Worm (Caenorhabditis elegans): ENCODE measurements around the gene Y116A8C.38.

The Y116A8C.38 gene

ce11 chrIV:17100628-17101338, 30.6 kb upstream of the Y116A8C.38 start:
- TF ChIP-seq ceh-18 (tag; optimal IDR thresholded peaks at IDR 0.05) = no peak
- no peak for TF ChIP-seq pros-1 (tag; optimal IDR thresholded peaks at IDR 0.05)
- no peak for TF ChIP-seq unc-3 (GFP tag; conservative IDR thresholded peaks at IDR 0.05)
- no peak for TF ChIP-seq unc-3 (tag; optimal IDR thresholded peaks at IDR 0.05)
- TF ChIP-seq npax-4 (tag; optimal IDR thresholded peaks at IDR 0.05) = no peak
- peak; percentile 92 for TF ChIP-seq nfya-1 (tag; optimal IDR thresholded peaks at IDR 0.05)
- TF ChIP-seq mec-3 (tag; optimal IDR thresholded peaks at IDR 0.05; ENCODE audit: borderline replicate concordance) = no peak
- no peak for TF ChIP-seq pat-9 (tag; optimal IDR thresholded peaks at IDR 0.05)
- TF ChIP-seq fax-1 (tag; optimal IDR thresholded peaks at IDR 0.05) = no peak

- no peak for TF ChIP-seq hlh-6 (tag; optimal IDR thresholded peaks at IDR 0.05)
- no peak for TF ChIP-seq sdc-2 (tag; optimal IDR thresholded peaks at IDR 0.05)
- no peak for TF ChIP-seq ceh-31 (tag; optimal IDR thresholded peaks at IDR 0.05)
- TF ChIP-seq pat-9 (tag; optimal IDR thresholded peaks at IDR 0.05) = no peak
- no peak for TF ChIP-seq npax-4 (tag; optimal IDR thresholded peaks at IDR 0.05)
- TF ChIP-seq eyg-1 (tag; optimal IDR thresholded peaks at IDR 0.05) = no peak
- TF ChIP-seq elt-4 (tag; optimal IDR thresholded peaks at IDR 0.05) = no peak
- TF ChIP-seq rnt-1 (tag; optimal IDR thresholded peaks at IDR 0.05) = no peak
- no peak for TF ChIP-seq ceh-14 (tag; optimal IDR thresholded peaks at IDR 0.05)
- TF ChIP-seq hlh-30 (tag; optimal IDR thresholded peaks at IDR 0.05; ENCODE audit: insufficient read depth) = no peak
- no peak for TF ChIP-seq hlh-13 (GFP tag; optimal IDR thresholded peaks at IDR 0.05)
- no peak for TF ChIP-seq lin-11 (tag; optimal IDR thresholded peaks at IDR 0.05)
- TF ChIP-seq T23F11.4 (GFP tag; optimal IDR thresholded peaks at IDR 0.05) = no peak
- no peak for TF ChIP-seq unc-42 (tag; optimal IDR thresholded peaks at IDR 0.05)
- TF ChIP-seq F13H6.1 (tag; optimal IDR thresholded peaks at IDR 0.05) = no peak
- no peak for TF ChIP-seq ahr-1 (tag; optimal IDR thresholded peaks at IDR 0.05)
- TF ChIP-seq ceh-18 (tag; optimal IDR thresholded peaks at IDR 0.05) = no peak
- no peak for TF ChIP-seq pros-1 (tag; optimal IDR thresholded peaks at IDR 0.05)
These were observed 28.2 kb upstream of the Y116A8C.38 start for ce11 chrIV:17103116-17103515.

DNA sequence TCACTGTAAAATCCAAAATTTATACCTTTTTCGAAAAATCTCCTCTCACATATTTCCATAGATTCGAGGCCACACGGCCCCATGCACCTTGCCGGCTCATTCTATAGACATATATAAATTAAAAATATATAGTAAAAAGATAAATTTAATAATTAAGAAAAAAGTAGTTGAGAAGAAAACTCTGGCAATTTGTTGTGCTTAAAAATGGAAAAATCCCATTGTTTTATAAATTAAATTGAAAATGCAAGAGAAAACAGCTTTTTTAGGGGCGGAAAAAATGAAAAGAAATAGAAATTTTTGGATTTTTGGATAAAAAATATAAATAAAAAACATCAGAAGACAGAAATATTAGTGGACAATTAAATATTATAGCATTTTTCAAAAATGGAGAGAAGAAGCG, 27.7 kb upstream of the Y116A8C.38 start, which contains the start of gene Y116A8C.30:
Y116A8C.30 (minus strand) TSS at position 101 of the 400 bp plus-strand sequence.
- TF ChIP-seq hlh-30 (tag; optimal IDR thresholded peaks at IDR 0.05; ENCODE audit: insufficient read depth) (no peak), nhr-232 (tag; optimal IDR thresholded peaks at IDR 0.05) (no peak), madf-2 (tag; optimal IDR thresholded peaks at IDR 0.05) (no peak), ref-2 (tag; optimal IDR thresholded peaks at IDR 0.05) (no peak), ztf-16 (tag; optimal IDR thresholded peaks at IDR 0.05) (no peak), ceh-19 (GFP tag; optimal IDR thresholded peaks at IDR 0.05) (no peak), ets-4 (tag; optimal IDR thresholded peaks at IDR 0.05) (no peak)

- TF ChIP-seq nfya-1 (tag; optimal IDR thresholded peaks at IDR 0.05) = peak; percentile 94
- TF ChIP-seq ztf-16 (tag; optimal IDR thresholded peaks at IDR 0.05) = no peak
These were observed 27.0 kb upstream of the Y116A8C.38 start for ce11 chrIV:17104157-17104872.

DNA sequence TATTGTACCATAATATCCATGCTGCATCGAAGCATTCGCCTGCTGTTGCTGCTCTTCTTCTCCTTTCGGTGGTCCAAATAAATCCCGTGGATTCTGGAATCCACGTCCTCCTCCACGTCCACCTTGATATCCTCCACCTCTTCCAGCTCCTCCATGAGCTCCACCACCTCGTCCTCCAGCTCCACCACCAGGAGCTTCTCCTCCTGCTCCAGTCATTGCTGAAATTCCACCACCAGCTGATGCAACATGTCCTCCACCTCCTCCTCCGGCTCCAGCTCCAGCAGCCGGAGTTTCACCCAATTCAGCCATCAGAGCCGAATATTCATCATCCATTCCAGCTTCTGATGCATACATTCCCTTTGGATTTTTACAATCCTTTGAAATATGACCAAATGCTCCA, 25.8 kb upstream of the Y116A8C.38 start:
- no peak for TF ChIP-seq pros-1 (tag; optimal IDR thresholded peaks at IDR 0.05)
- TF ChIP-seq fkh-6 (tag; optimal IDR thresholded peaks at IDR 0.05) = no peak
- TF ChIP-seq eyg-1 (tag; optimal IDR thresholded peaks at IDR 0.05) = no peak
- TF ChIP-seq Y22D7AL.16 (tag; optimal IDR thresholded peaks at IDR 0.05) = no peak
- TF ChIP-seq sox-2 (GFP tag; IDR thresholded peaks at IDR 0.05) = no peak
- TF ChIP-seq hlh-15 (tag; optimal IDR thresholded peaks at IDR 0.05) = no peak
- no peak for TF ChIP-seq ttx-3 (tag; optimal IDR thresholded peaks at IDR 0.05)
- no peak for TF ChIP-seq T23F11.4 (GFP tag; optimal IDR thresholded peaks at IDR 0.05)
- no peak for TF ChIP-seq hlh-30 (tag; optimal IDR thresholded peaks at IDR 0.05; ENCODE audit: insufficient read depth)
- TF ChIP-seq K09A11.1 (tag; optimal IDR thresholded peaks at IDR 0.05; ENCODE audit: insufficient read depth) = no peak
- TF ChIP-seq ceh-24 (tag; optimal IDR thresholded peaks at IDR 0.05) = no peak
- no peak for TF ChIP-seq sox-4 (tag; optimal IDR thresholded peaks at IDR 0.05)
- TF ChIP-seq sdc-2 (tag; optimal IDR thresholded peaks at IDR 0.05) = no peak
- TF ChIP-seq zip-5 (tag; optimal IDR thresholded peaks at IDR 0.05) = no peak
